Worm (Caenorhabditis elegans) whole organism, L2 larva: ENCODE data around the gene K09E2.1.

Experiments
- R02D3.7 ChIP-seq: fragments of 150-350 bp; optimal IDR thresholded peaks from 2 replicates; lab custom pipeline; 2014; ENCODE audit warnings: missing biosample characterization, missing genetic modification characterization
- ZK546.5 ChIP-seq: sonication (generic microtip); optimal IDR thresholded peaks from 2 replicates; lab custom pipeline; 2017; ENCODE audit warnings: missing biosample characterization, missing genetic modification characterization
- aly-2 ChIP-seq: fragments of 150-350 bp; optimal IDR thresholded peaks from 2 replicates; lab custom pipeline; 2014; ENCODE audit warnings: missing biosample characterization, missing genetic modification characterization
- ama-1 ChIP-seq: fragments of 150-350 bp; optimal IDR thresholded peaks from 2 replicates; lab custom pipeline; 2018; ENCODE audit warnings: inconsistent platforms
- fos-1 ChIP-seq: fragments of 150-350 bp; optimal IDR thresholded peaks from 2 replicates; lab custom pipeline; 2014; ENCODE audit warnings: missing biosample characterization, missing genetic modification characterization
- mab-5 ChIP-seq: fragments of 150-350 bp; optimal IDR thresholded peaks from 2 replicates; lab custom pipeline; 2014; ENCODE audit warnings: missing biosample characterization, missing genetic modification characterization
- nhr-11 ChIP-seq: fragments of 150-350 bp; optimal IDR thresholded peaks from 2 replicates; lab custom pipeline; 2014; ENCODE audit warnings: missing biosample characterization, missing genetic modification characterization
- nhr-12 ChIP-seq: fragments of 150-350 bp; optimal IDR thresholded peaks from 2 replicates; lab custom pipeline; 2014; ENCODE audit warnings: missing biosample characterization, missing genetic modification characterization
- nhr-237 ChIP-seq: fragments of 150-350 bp; optimal IDR thresholded peaks from 2 replicates; lab custom pipeline; 2014; ENCODE audit warnings: missing biosample characterization, missing genetic modification characterization
- ztf-11 ChIP-seq: sonication (generic microtip); optimal IDR thresholded peaks from 2 replicates; lab custom pipeline; 2017; ENCODE audit warnings: missing biosample characterization, missing genetic modification characterization

DNA sequence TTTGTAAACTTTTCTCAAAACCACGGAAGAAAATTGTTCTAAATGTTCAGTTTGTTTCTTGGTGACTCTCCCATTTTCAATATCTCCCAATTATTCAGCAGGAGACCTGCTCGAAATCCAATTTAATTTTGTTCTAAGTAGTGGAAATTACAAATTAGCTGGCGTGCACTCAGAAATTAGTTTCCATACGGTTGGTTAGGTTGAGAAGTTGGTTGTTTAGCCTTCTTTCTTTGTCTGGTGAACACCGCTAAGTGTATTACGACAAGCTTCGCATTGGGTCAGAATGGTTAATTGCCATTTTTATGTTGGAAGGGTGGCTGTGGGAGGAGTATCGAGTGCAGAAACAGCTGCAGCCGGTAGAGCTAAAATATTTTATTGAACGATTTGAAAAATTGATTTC lies 33.1 kb upstream of the K09E2.1 start:
- TF ChIP-seq fos-1 (tag; lab: Kevin White, UChicago) (no peak), ztf-11 (tag; lab: Kevin White, UChicago) (no peak), aly-2 (no peak), mab-5 (no peak), nhr-237 (tag; lab: Kevin White, UChicago) (no peak), R02D3.7 (tag; lab: Kevin White, UChicago) (no peak), ama-1 (lab: Kevin White, UChicago) (no peak), nhr-11 (tag; lab: Kevin White, UChicago) (no peak), nhr-12 (tag; lab: Kevin White, UChicago) (no peak), ZK546.5 (tag; lab: Kevin White, UChicago) (no peak)
